Worm (Caenorhabditis elegans) whole organism, early embryonic: ENCODE measurements around the gene srh-264.

ENCODE experiments used
- B0310.2 ChIP-seq: sonication (generic microtip); optimal IDR thresholded peaks from 2 replicates; lab custom pipeline; 2016; ENCODE audit warnings: mild to moderate bottlenecking, missing genetic modification characterization, missing compliant biosample characterization
- ama-1 ChIP-seq: fragments of 150-350 bp; optimal IDR thresholded peaks from 2 replicates; lab custom pipeline; 2014
- ceh-13 ChIP-seq: fragments of 200-800 bp; sonication (Bioruptor generic); optimal IDR thresholded peaks from 2 replicates; lab custom pipeline; 2018; ENCODE audit warnings: mild to moderate bottlenecking, missing genetic modification characterization, missing compliant biosample characterization
- ets-7 ChIP-seq: sonication (generic microtip); optimal IDR thresholded peaks from 2 replicates; lab custom pipeline; 2016; ENCODE audit warnings: missing genotype, missing genetic modification characterization, missing compliant biosample characterization
- hnd-1 ChIP-seq: sonication (generic microtip); optimal IDR thresholded peaks from 2 replicates; lab custom pipeline; 2016; ENCODE audit warnings: missing genetic modification characterization, missing compliant biosample characterization
- tbx-37 ChIP-seq: fragments of 200-800 bp; sonication (Bioruptor generic); conservative IDR thresholded peaks from 2 replicates; pipeline ENCODE4 v1.3.6; 2022; ENCODE audit warnings: missing genetic modification reagents, missing genetic modification characterization, missing compliant biosample characterization
- tra-4 ChIP-seq: sonication (generic microtip); optimal IDR thresholded peaks from 2 replicates; lab custom pipeline; 2017; ENCODE audit warnings: missing genetic modification characterization, missing compliant biosample characterization

- TF ChIP-seq hnd-1 (tag; lab: Kevin White, UChicago) (no peak), B0310.2 (tag; lab: Kevin White, UChicago) (no peak), tra-4 (tag; lab: Kevin White, UChicago) (no peak), ceh-13 (GFP tag; lab: Kevin White, UChicago) (no peak), ets-7 (no peak), tbx-37 (no peak), ama-1 (no peak)
These were observed 2.0 kb downstream of the srh-264 start, which contains the start of gene srh-265 for ce11 chrV:15415951-15416350.
